Fruit fly (Drosophila melanogaster) whole organism: ENCODE results near the gene E23.

Experiments used
- CG8478 ChIP-seq: fragments of >200 bp; optimal IDR thresholded peaks from 2 replicates; lab custom pipeline; 2018; ENCODE audit warnings: inconsistent platforms
- Dll ChIP-seq: fragments of >200 bp; optimal IDR thresholded peaks from 2 replicates; lab custom pipeline; 2017
- pan ChIP-seq: fragments of >200 bp; optimal IDR thresholded peaks from 2 replicates; lab custom pipeline; 2017
- psq ChIP-seq: fragments of >200 bp; optimal IDR thresholded peaks from 2 replicates; lab custom pipeline; 2017
- usp ChIP-seq: fragments of >200 bp; optimal IDR thresholded peaks from 2 replicates; lab custom pipeline; 2017; ENCODE audit warnings: missing biosample characterization, missing genetic modification characterization, mixed read lengths

dm6 chr2L:3294572-3294971 is 60.1 kb downstream of the E23 start, which contains the start of gene CG9664:
- TF ChIP-seq Dll (lab: Kevin White, UChicago) (no peak), usp (GFP tag; lab: Kevin White, UChicago) (no peak), pan (no peak), psq (lab: Kevin White, UChicago) (no peak), CG8478 (lab: Kevin White, UChicago) (no peak)
